Fruit fly (Drosophila melanogaster): ENCODE measurements around the gene csw.
A peak's percentile ranks its signal among the peaks of the same experiment; 100 is the strongest.

The csw gene

DNA sequence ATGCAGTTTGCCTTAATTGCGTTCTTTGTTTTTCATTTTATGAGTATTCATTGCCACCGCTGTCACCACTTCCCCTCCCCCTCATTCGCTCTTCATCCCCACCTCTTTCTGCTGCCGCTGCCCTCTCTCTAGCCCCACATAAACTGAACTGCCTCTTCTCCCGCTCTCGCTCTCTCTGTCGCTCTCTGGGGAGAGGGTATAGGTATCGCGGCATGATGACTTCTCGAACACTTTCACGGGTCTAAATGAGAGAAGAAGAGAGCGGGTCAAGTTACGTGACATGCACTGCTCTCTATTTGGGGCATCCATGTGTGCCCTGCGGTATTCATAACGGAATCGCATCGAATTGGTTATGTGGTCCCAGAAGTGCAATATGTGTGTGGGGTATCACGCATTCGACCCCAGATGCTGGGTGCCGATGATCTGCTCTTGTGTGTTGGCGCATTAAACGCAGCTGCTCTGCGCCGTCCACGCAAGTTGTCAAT lies 10.3 kb upstream of the csw start (continued):
- TF ChIP-seq zfh1 (GFP tag; IDR thresholded peaks at IDR 0.05) (peak; percentile 88), ERR (GFP tag; optimal IDR thresholded peaks at IDR 0.05) (peak; percentile 63), CG5245 (GFP tag; optimal IDR thresholded peaks at IDR 0.05) (peak; percentile 67), CG8478 (optimal IDR thresholded peaks at IDR 0.05) (no peak), CG11560 (tag; IDR thresholded peaks at IDR 0.05) (peak; percentile 74; the same call in 2 of the 3 replicates), ham (GFP tag; IDR thresholded peaks at IDR 0.05) (peak; percentile 46; the same call in 1 of the 2 replicates), slp2 (GFP tag; optimal IDR thresholded peaks at IDR 0.05) (peak; percentile 70), tin (GFP tag; optimal IDR thresholded peaks at IDR 0.05) (peak; percentile 82), CG18599 (GFP tag; optimal IDR thresholded peaks at IDR 0.05) (peak; percentile 80), Kr (GFP tag; optimal IDR thresholded peaks at IDR 0.05) (no peak), CG11093 (GFP tag; IDR thresholded peaks at IDR 0.05) (peak; percentile 74), Ravus (GFP tag; IDR thresholded peaks at IDR 0.05) (peak; percentile 37), CG7357 (GFP tag; IDR thresholded peaks at IDR 0.05) (peak; percentile 76), CG1647 (GFP tag; optimal IDR thresholded peaks at IDR 0.05) (peak; percentile 66), disco-r (GFP tag; optimal IDR thresholded peaks at IDR 0.05) (peak; percentile 67), tup (GFP tag; optimal IDR thresholded peaks at IDR 0.05) (peak; percentile 31), aop (GFP tag; IDR thresholded peaks at IDR 0.05) (no peak), CG12219 (GFP tag; optimal IDR thresholded peaks at IDR 0.05) (peak; percentile 80), CG4360 (GFP tag; IDR thresholded peaks at IDR 0.05) (0 out of 2 replicates have a peak, but pooled peaks have one; percentile 28), CG6175 (GFP tag; IDR thresholded peaks at IDR 0.05) (0 out of 3 replicates have a peak, but pooled peaks have one; percentile 37), CG31388 (GFP tag; optimal IDR thresholded peaks at IDR 0.05) (peak; percentile 41), CG10147 (GFP tag; optimal IDR thresholded peaks at IDR 0.05) (peak; percentile 59), Bgb (GFP tag; IDR thresholded peaks at IDR 0.05; ENCODE audit: partially characterized antibody) (no peak), Spps (tag; optimal IDR thresholded peaks at IDR 0.05) (peak; percentile 43), CG10959 (GFP tag; IDR thresholded peaks at IDR 0.05) (peak; percentile 78), CG17612 (GFP tag; IDR thresholded peaks at IDR 0.05) (peak; percentile 33; the same call in 1 of the 2 replicates), Antp (GFP tag; optimal IDR thresholded peaks at IDR 0.05) (peak; percentile 88), Hr3 (GFP tag; optimal IDR thresholded peaks at IDR 0.05) (peak; percentile 80), HLHmδ (GFP tag; optimal IDR thresholded peaks at IDR 0.05) (no peak), lab (GFP tag; optimal IDR thresholded peaks at IDR 0.05) (peak; percentile 82), Mes4 (GFP tag; optimal IDR thresholded peaks at IDR 0.05) (peak; percentile 83), phol (tag; optimal IDR thresholded peaks at IDR 0.05) (peak; percentile 69), Dip2 (GFP tag; IDR thresholded peaks at IDR 0.05) (peak; percentile 18; the same call in 1 of the 2 replicates), sens-2 (GFP tag; IDR thresholded peaks at IDR 0.05) (peak; percentile 69), CG10209 (GFP tag; optimal IDR thresholded peaks at IDR 0.05) (peak; percentile 69), CG11247 (GFP tag; IDR thresholded peaks at IDR 0.05) (peak; percentile 70), so (GFP tag; IDR thresholded peaks at IDR 0.05) (peak; percentile 92), Eip74EF (GFP tag; optimal IDR thresholded peaks at IDR 0.05) (peak in 1 of 2 experiments; percentile 81), CG9215 (GFP tag; IDR thresholded peaks at IDR 0.05) (peak; percentile 50; the same call in 1 of the 2 replicates), Fer2 (tag; optimal IDR thresholded peaks at IDR 0.05) (no peak), Dfd (GFP tag; optimal IDR thresholded peaks at IDR 0.05) (no peak), CG10543 (GFP tag; optimal IDR thresholded peaks at IDR 0.05) (peak; percentile 50), CG10431 (GFP tag; optimal IDR thresholded peaks at IDR 0.05) (peak; percentile 29), BEAF-32 (GFP tag; optimal IDR thresholded peaks at IDR 0.05) (no peak), cg (GFP tag; optimal IDR thresholded peaks at IDR 0.05) (no peak), tll (GFP tag; optimal IDR thresholded peaks at IDR 0.05) (no peak), Bdp1 (GFP tag; optimal IDR thresholded peaks at IDR 0.05) (peak; percentile 67), CG2678 (tag; optimal IDR thresholded peaks at IDR 0.05) (peak; percentile 74), ap (GFP tag; IDR thresholded peaks at IDR 0.05) (peak; percentile 82), NC2β (GFP tag; optimal IDR thresholded peaks at IDR 0.05) (peak; percentile 77)

Data from whole organism, embryonic.